Worm (Caenorhabditis elegans): Measurements from ENCODE around the gene T02G5.15.

DNA sequence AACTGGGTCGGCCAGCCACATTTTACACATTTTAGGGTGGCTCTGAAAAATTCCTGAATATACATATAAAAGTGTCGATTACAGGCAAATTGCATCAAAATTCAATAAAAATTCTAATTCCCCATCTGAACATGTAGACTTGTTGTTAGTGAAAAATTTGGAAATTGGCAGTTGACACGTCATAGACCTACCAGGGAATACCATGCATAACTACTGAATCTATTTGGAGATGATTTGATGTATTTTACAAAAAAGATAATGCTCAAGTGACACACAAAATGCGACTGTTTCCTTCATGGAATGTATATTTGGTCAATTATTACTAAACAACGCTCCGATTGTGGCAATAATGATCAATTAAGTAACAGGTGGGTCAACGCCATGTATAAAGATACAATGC lies 42.3 kb downstream of the T02G5.15 start, which contains the start of gene F10E7.1:
- TF ChIP-seq unc-62 (GFP tag; optimal IDR thresholded peaks at IDR 0.05): no peak
- TF ChIP-seq tbx-9 (tag; optimal IDR thresholded peaks at IDR 0.05; ENCODE audit: borderline replicate concordance): no peak
- TF ChIP-seq F57A8.1 (GFP tag; optimal IDR thresholded peaks at IDR 0.05): no peak
- TF ChIP-seq Y53G8AR.9 (GFP tag; conservative IDR thresholded peaks at IDR 0.05): no peak
- TF ChIP-seq pbrm-1 (GFP tag; IDR thresholded peaks at IDR 0.05): no peak
- no peak for TF ChIP-seq egl-44 (GFP tag; IDR thresholded peaks at IDR 0.05)
- no peak for TF ChIP-seq T26A5.8 (tag; optimal IDR thresholded peaks at IDR 0.05)
- TF ChIP-seq ccch-3 (GFP tag; optimal IDR thresholded peaks at IDR 0.05): no peak
- TF ChIP-seq sea-2 (GFP tag; IDR thresholded peaks at IDR 0.05): no peak
- no peak for TF ChIP-seq lir-1 (GFP tag; conservative IDR thresholded peaks at IDR 0.05)
- TF ChIP-seq bed-2 (GFP tag; IDR thresholded peaks at IDR 0.05): no peak
- TF ChIP-seq let-526 (GFP tag; IDR thresholded peaks at IDR 0.05): no peak
